Fruit fly (Drosophila melanogaster): Measurements from ENCODE around the gene CG17190.

DNA sequence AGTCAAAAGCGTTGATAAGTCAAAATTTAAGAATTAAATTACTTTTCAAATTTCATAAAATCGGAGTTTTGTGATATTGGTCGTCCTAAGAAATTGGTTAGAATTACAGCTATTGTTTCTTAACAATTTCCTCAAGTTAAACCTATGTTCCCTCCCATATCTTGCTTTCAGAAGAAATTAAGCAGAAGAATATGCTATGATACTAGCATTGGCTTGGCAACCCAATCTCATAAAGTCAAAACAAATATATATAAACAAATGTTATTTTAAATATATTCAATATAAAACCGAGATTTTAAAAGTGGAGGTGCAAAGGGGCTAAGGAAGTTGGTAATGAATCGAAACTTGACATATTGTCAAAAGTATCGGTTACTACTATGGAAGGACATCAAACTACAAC is 40.7 kb downstream of the CG17190 start, which contains the start of gene CG31213:
- TF ChIP-seq CG8632 (GFP tag; optimal IDR thresholded peaks at IDR 0.05) (no peak), CG6792 (GFP tag; optimal IDR thresholded peaks at IDR 0.05) (no peak), pdm3 (GFP tag; optimal IDR thresholded peaks at IDR 0.05) (no peak), CG11294 (GFP tag; IDR thresholded peaks at IDR 0.05) (no peak), Gug (GFP tag; IDR thresholded peaks at IDR 0.05) (no peak), CG6276 (GFP tag; optimal IDR thresholded peaks at IDR 0.05) (no peak), CG7368 (GFP tag; optimal IDR thresholded peaks at IDR 0.05) (no peak), Ets96B (tag; optimal IDR thresholded peaks at IDR 0.05) (no peak)

Data from whole organism, prepupa.